Worm (Caenorhabditis elegans) whole organism, late embryonic: ENCODE measurements around the gene slc-9B.1.

Experiments
- C08G9.2 ChIP-seq: sonication (generic microtip); optimal IDR thresholded peaks from 2 replicates; lab custom pipeline; 2016; ENCODE audit warnings: mild to moderate bottlenecking, missing genetic modification characterization, moderate library complexity, missing compliant biosample characterization
- C38D4.7 ChIP-seq: fragments of 200-800 bp; sonication (Bioruptor generic); optimal IDR thresholded peaks from 2 replicates; lab custom pipeline; 2018; ENCODE audit warnings: mild to moderate bottlenecking, missing genetic modification characterization, moderate library complexity, missing compliant biosample characterization
- F13H6.1 ChIP-seq: sonication (generic microtip); optimal IDR thresholded peaks from 2 replicates; lab custom pipeline; 2016; ENCODE audit warnings: missing genetic modification characterization, missing compliant biosample characterization
- T23F11.4 ChIP-seq: fragments of 200-800 bp; sonication (Bioruptor generic); optimal IDR thresholded peaks from 2 replicates; lab custom pipeline; 2018; ENCODE audit warnings: mild to moderate bottlenecking, missing genetic modification characterization, missing compliant biosample characterization
- ama-1 ChIP-seq: fragments of 150-350 bp; optimal IDR thresholded peaks from 2 replicates; lab custom pipeline; 2014
- ceh-14 ChIP-seq: sonication (generic microtip); optimal IDR thresholded peaks from 2 replicates; lab custom pipeline; 2016; ENCODE audit warnings: missing genotype, missing genetic modification characterization, missing compliant biosample characterization
- ceh-18 ChIP-seq: sonication (generic microtip); optimal IDR thresholded peaks from 2 replicates; lab custom pipeline; 2016; ENCODE audit warnings: missing genetic modification characterization, missing compliant biosample characterization
- ceh-19 ChIP-seq: fragments of 200-800 bp; sonication (Bioruptor generic); optimal IDR thresholded peaks from 2 replicates; lab custom pipeline; 2018; ENCODE audit warnings: mild to moderate bottlenecking, missing genetic modification characterization, missing compliant biosample characterization
- ceh-2 ChIP-seq: sonication (generic microtip); optimal IDR thresholded peaks from 2 replicates; lab custom pipeline; 2016; ENCODE audit warnings: missing genotype, missing genetic modification characterization, missing compliant biosample characterization
- ceh-22 ChIP-seq: sonication (generic microtip); optimal IDR thresholded peaks from 2 replicates; lab custom pipeline; 2017; ENCODE audit warnings: missing biosample characterization, missing genetic modification characterization
- ceh-31 ChIP-seq: sonication (generic microtip); optimal IDR thresholded peaks from 2 replicates; lab custom pipeline; 2016; ENCODE audit warnings: missing genetic modification characterization, missing compliant biosample characterization
- ceh-45 ChIP-seq: fragments of 200-800 bp; sonication (Bioruptor generic); IDR thresholded peaks from 2 replicates; pipeline ENCODE4 v1.3.6; 2022; ENCODE audit warnings: missing genetic modification reagents, missing genetic modification characterization, missing compliant biosample characterization
- ceh-6 ChIP-seq: fragments of 200-800 bp; sonication (Bioruptor generic); optimal IDR thresholded peaks from 2 replicates; lab custom pipeline; 2018; ENCODE audit warnings: mild to moderate bottlenecking, missing genetic modification characterization, missing compliant biosample characterization
- ceh-9 ChIP-seq: sonication (generic microtip); optimal IDR thresholded peaks from 2 replicates; lab custom pipeline; 2016; ENCODE audit warnings: mild to moderate bottlenecking, missing genetic modification characterization, inconsistent platforms, missing compliant biosample characterization
- dmd-4 ChIP-seq: sonication (generic microtip); optimal IDR thresholded peaks from 2 replicates; lab custom pipeline; 2016; ENCODE audit warnings: borderline replicate concordance, missing genetic modification characterization, missing compliant biosample characterization
- dve-1 ChIP-seq: sonication (generic microtip); optimal IDR thresholded peaks from 2 replicates; lab custom pipeline; 2017; ENCODE audit warnings: antibody characterized with exemption, mild to moderate bottlenecking, missing genetic modification characterization, missing compliant biosample characterization
- ets-4 ChIP-seq: sonication (generic microtip); optimal IDR thresholded peaks from 2 replicates; lab custom pipeline; 2016; ENCODE audit warnings: missing genetic modification characterization, missing compliant biosample characterization
- eyg-1 ChIP-seq: sonication (generic microtip); optimal IDR thresholded peaks from 2 replicates; lab custom pipeline; 2016; ENCODE audit warnings: missing genotype, missing genetic modification characterization, missing compliant biosample characterization
- fax-1 ChIP-seq: sonication (generic microtip); optimal IDR thresholded peaks from 2 replicates; lab custom pipeline; 2016; ENCODE audit warnings: missing genotype, missing genetic modification characterization, missing compliant biosample characterization
- fkh-10 ChIP-seq: fragments of 150-350 bp; optimal IDR thresholded peaks from 2 replicates; lab custom pipeline; 2014; ENCODE audit warnings: missing biosample characterization, missing genetic modification reagents, missing genetic modification characterization
- fkh-6 ChIP-seq: sonication (generic microtip); optimal IDR thresholded peaks from 2 replicates; lab custom pipeline; 2016; ENCODE audit warnings: missing genetic modification characterization, missing compliant biosample characterization
- hlh-6 ChIP-seq: sonication (generic microtip); optimal IDR thresholded peaks from 2 replicates; lab custom pipeline; 2016; ENCODE audit warnings: missing genotype, missing genetic modification characterization, missing compliant biosample characterization
- lim-6 ChIP-seq: sonication (generic microtip); optimal IDR thresholded peaks from 2 replicates; lab custom pipeline; 2016; ENCODE audit warnings: missing genetic modification characterization, missing compliant biosample characterization
- madf-2 ChIP-seq: sonication (generic microtip); optimal IDR thresholded peaks from 2 replicates; lab custom pipeline; 2017; ENCODE audit warnings: missing genetic modification characterization, missing compliant biosample characterization
- mec-3 ChIP-seq: sonication (generic microtip); optimal IDR thresholded peaks from 2 replicates; lab custom pipeline; 2016; ENCODE audit warnings: borderline replicate concordance, missing genetic modification characterization, missing compliant biosample characterization
- nfya-1 ChIP-seq: sonication (generic microtip); optimal IDR thresholded peaks from 2 replicates; lab custom pipeline; 2017; ENCODE audit warnings: missing genetic modification characterization, mild to moderate bottlenecking, missing compliant biosample characterization, antibody characterized with exemption, moderate library complexity
- npax-4 ChIP-seq: sonication (generic microtip); optimal IDR thresholded peaks from 2 replicates; lab custom pipeline; 2016; ENCODE audit warnings: missing genetic modification characterization, missing compliant biosample characterization
- odd-2 ChIP-seq: sonication (generic microtip); optimal IDR thresholded peaks from 2 replicates; lab custom pipeline; 2017; ENCODE audit warnings: antibody characterized with exemption, mild to moderate bottlenecking, missing genetic modification characterization, missing compliant biosample characterization
- pag-3 ChIP-seq: sonication (generic microtip); optimal IDR thresholded peaks from 2 replicates; lab custom pipeline; 2016; ENCODE audit warnings: missing compliant biosample characterization, missing genetic modification characterization, borderline replicate concordance
- pat-9 ChIP-seq: fragments of 200-800 bp; sonication (Bioruptor generic); optimal IDR thresholded peaks from 2 replicates; lab custom pipeline; 2018; ENCODE audit warnings: mild to moderate bottlenecking, missing genetic modification characterization, moderate library complexity, missing compliant biosample characterization
- pax-1 ChIP-seq: fragments of 150-350 bp; optimal IDR thresholded peaks from 2 replicates; lab custom pipeline; 2014; ENCODE audit warnings: missing biosample characterization, missing genetic modification characterization
- pha-2 ChIP-seq: sonication (generic microtip); optimal IDR thresholded peaks from 2 replicates; lab custom pipeline; 2017; ENCODE audit warnings: mild to moderate bottlenecking, missing genetic modification characterization, missing compliant biosample characterization
- pha-4 ChIP-seq: fragments of 150-350 bp; optimal IDR thresholded peaks from 2 replicates; lab custom pipeline; 2018; ENCODE audit warnings: missing biosample characterization, missing genetic modification reagents, missing genetic modification characterization
- rnt-1 ChIP-seq: sonication (generic microtip); optimal IDR thresholded peaks from 2 replicates; lab custom pipeline; 2016; ENCODE audit warnings: missing genetic modification characterization, missing compliant biosample characterization
- sdc-2 ChIP-seq: sonication (generic microtip); optimal IDR thresholded peaks from 2 replicates; lab custom pipeline; 2016; ENCODE audit warnings: missing genotype, missing genetic modification characterization, missing compliant biosample characterization
- sox-4 ChIP-seq: sonication (generic microtip); optimal IDR thresholded peaks from 2 replicates; lab custom pipeline; 2017; ENCODE audit warnings: mild to moderate bottlenecking, missing genetic modification characterization, inconsistent platforms, missing compliant biosample characterization
- ttx-3 ChIP-seq: sonication (generic microtip); optimal IDR thresholded peaks from 2 replicates; lab custom pipeline; 2016; ENCODE audit warnings: missing genetic modification reagents, missing genetic modification characterization, missing compliant biosample characterization
- unc-42 ChIP-seq: sonication (generic microtip); optimal IDR thresholded peaks from 2 replicates; lab custom pipeline; 2016; ENCODE audit warnings: missing genotype, missing genetic modification characterization, missing compliant biosample characterization
- unc-55 ChIP-seq: sonication (generic microtip); optimal IDR thresholded peaks from 2 replicates; lab custom pipeline; 2017; ENCODE audit warnings: missing biosample characterization, missing genetic modification reagents, missing genetic modification characterization
- unc-86 ChIP-seq: sonication (generic microtip); optimal IDR thresholded peaks from 2 replicates; lab custom pipeline; 2016; ENCODE audit warnings: missing genetic modification characterization, missing compliant biosample characterization
- ztf-16 ChIP-seq: sonication (generic microtip); optimal IDR thresholded peaks from 2 replicates; lab custom pipeline; 2017; ENCODE audit warnings: missing genetic modification characterization, missing compliant biosample characterization

slc-9B.1 gene

ce11 chrX:10262299-10262698, 17.1 kb upstream of the slc-9B.1 start:
- TF ChIP-seq odd-2 (tag; lab: Kevin White, UChicago) (no peak), ttx-3 (tag; lab: Kevin White, UChicago) (no peak), ama-1 (no peak), F13H6.1 (tag; lab: Kevin White, UChicago) (no peak), ceh-19 (GFP tag; lab: Kevin White, UChicago) (no peak), mec-3 (no peak), rnt-1 (tag; lab: Kevin White, UChicago) (no peak), dve-1 (no peak), ceh-6 (GFP tag; lab: Kevin White, UChicago) (no peak), T23F11.4 (no peak), fax-1 (no peak), madf-2 (no peak), sox-4 (no peak), unc-42 (tag; lab: Kevin White, UChicago) (no peak)
- TF ChIP-seq, all 69 proteins: peak for 0

DNA sequence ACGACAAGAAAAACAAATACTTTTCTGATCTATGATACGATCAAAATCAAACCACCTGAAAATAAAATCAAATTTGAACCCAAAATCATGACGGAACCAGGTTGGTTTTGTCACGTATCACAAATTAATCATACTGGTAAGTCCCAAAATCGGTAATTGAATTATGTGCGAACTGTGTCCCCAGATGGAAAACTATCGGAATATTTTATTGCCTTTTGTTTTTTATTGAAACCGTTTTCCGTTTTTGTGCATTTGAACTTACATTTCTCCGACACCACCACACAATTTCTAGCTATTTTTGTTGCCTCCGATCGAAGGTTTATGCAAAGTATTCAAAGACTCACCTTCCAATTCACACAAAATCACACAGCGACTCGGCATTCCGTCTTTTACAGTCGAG, 6.0 kb upstream of the slc-9B.1 start, which contains the start of gene F41E7.2:
Gene F41E7.2, plus strand, starts transcription at position 301 of the 400 bp plus-strand sequence.
- TF ChIP-seq ceh-14 (tag; lab: Kevin White, UChicago) (no peak), ceh-18 (tag; lab: Kevin White, UChicago) (no peak), unc-55 (GFP tag; lab: Kevin White, UChicago) (no peak), ztf-16 (tag; lab: Kevin White, UChicago) (no peak), hlh-6 (tag; lab: Kevin White, UChicago) (no peak), unc-42 (tag; lab: Kevin White, UChicago) (no peak)

DNA sequence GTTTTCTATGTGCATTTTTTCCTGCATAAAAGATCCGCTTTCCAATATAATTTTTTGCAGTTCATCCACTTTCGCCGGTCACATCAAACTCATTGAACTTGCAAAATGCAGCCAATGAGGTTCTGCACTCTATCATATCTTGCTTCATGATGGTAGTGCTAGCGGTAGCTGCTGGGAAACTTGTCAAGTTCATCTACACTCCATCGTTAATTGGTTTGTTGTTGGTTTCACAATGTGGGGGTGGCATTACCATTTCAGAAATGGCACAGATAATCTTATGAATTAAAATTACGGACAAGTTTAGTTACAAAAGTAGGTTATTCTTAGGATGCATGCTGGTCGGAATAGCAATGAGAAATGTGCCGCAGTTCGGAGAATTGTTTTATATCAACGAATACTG, 4.9 kb upstream of the slc-9B.1 start:
- no peak for TF ChIP-seq ceh-45 (GFP tag; lab: Robert Waterston, UW)
- no peak for TF ChIP-seq sdc-2 (tag; lab: Kevin White, UChicago)
- no peak for TF ChIP-seq npax-4
- TF ChIP-seq ztf-16 (tag; lab: Kevin White, UChicago), result no peak
- TF ChIP-seq sox-4, result no peak
- TF ChIP-seq odd-2 (tag; lab: Kevin White, UChicago), result no peak
- TF ChIP-seq eyg-1, result no peak
- no peak for TF ChIP-seq hlh-6 (tag; lab: Kevin White, UChicago)
- no peak for TF ChIP-seq fkh-6
- no peak for TF ChIP-seq ceh-18 (tag; lab: Kevin White, UChicago)
- TF ChIP-seq pax-1, result no peak
- TF ChIP-seq ets-4 (tag; lab: Kevin White, UChicago), result no peak
- TF ChIP-seq ama-1, result no peak
- TF ChIP-seq F13H6.1 (tag; lab: Kevin White, UChicago), result no peak
- TF ChIP-seq pat-9 (tag; lab: Kevin White, UChicago), result no peak
- TF ChIP-seq mec-3, result no peak

ce11 chrX:10277118-10277517, 2.3 kb upstream of the slc-9B.1 start:
- TF ChIP-seq pag-3 (tag; lab: Kevin White, UChicago) (no peak), ama-1 (no peak), dmd-4 (tag; lab: Kevin White, UChicago) (no peak), fkh-10 (GFP tag; lab: Kevin White, UChicago) (no peak), ceh-19 (GFP tag; lab: Kevin White, UChicago) (no peak), pha-2 (tag; lab: Kevin White, UChicago) (no peak), ceh-14 (tag; lab: Kevin White, UChicago) (no peak), unc-86 (tag; lab: Kevin White, UChicago) (no peak), ceh-22 (tag; lab: Kevin White, UChicago) (no peak), unc-55 (GFP tag; lab: Kevin White, UChicago) (no peak), C38D4.7 (GFP tag; lab: Kevin White, UChicago) (no peak), fax-1 (no peak), ceh-31 (no peak), mec-3 (no peak)
- TF ChIP-seq, all 69 proteins: peak for 0

ce11 chrX:10285634-10286033, 6.2 kb downstream of the slc-9B.1 start, which contains the start of gene npr-6:
Gene npr-6, minus strand, starts transcription at chrX:10285734.
- no peak for TF ChIP-seq ceh-19 (GFP tag; lab: Kevin White, UChicago)
- no peak for TF ChIP-seq ceh-2 (tag; lab: Kevin White, UChicago)
- no peak for TF ChIP-seq fkh-10 (GFP tag; lab: Kevin White, UChicago)
- TF ChIP-seq pha-4 (tag; lab: Kevin White, UChicago), result no peak
- TF ChIP-seq C08G9.2 (tag; lab: Kevin White, UChicago), result no peak
- no peak for TF ChIP-seq nfya-1 (tag; lab: Kevin White, UChicago)
- TF ChIP-seq lim-6 (tag; lab: Kevin White, UChicago), result no peak
- no peak for TF ChIP-seq ceh-9 (tag; lab: Kevin White, UChicago)
